Worm (Caenorhabditis elegans) whole organism, young adult: ENCODE data around the gene ddn-1.
A peak's percentile ranks its signal among the peaks of the same experiment; 100 is the strongest.

Experiments used
- B0261.1 ChIP-seq: sonication (generic microtip); optimal IDR thresholded peaks from 2 replicates; lab custom pipeline; 2016; ENCODE audit warnings: mild to moderate bottlenecking, missing genetic modification characterization, moderate library complexity, missing compliant biosample characterization
- B0336.3 ChIP-seq: fragments of 200-800 bp; sonication (Bioruptor generic); IDR thresholded peaks from 2 replicates; pipeline ENCODE4 v1.3.6; 2022; ENCODE audit warnings: missing genetic modification characterization, missing compliant biosample characterization
- F57C9.4 ChIP-seq: sonication (generic microtip); optimal IDR thresholded peaks from 2 replicates; lab custom pipeline; 2017; ENCODE audit warnings: mild to moderate bottlenecking, missing genetic modification characterization, missing compliant biosample characterization
- Y95B8A.8 ChIP-seq: fragments of 200-800 bp; sonication (Bioruptor generic); IDR thresholded peaks from 2 replicates; pipeline ENCODE4 v1.3.6; 2022; ENCODE audit warnings: missing genetic modification reagents, missing genetic modification characterization, missing compliant biosample characterization
- ama-1 ChIP-seq, 3 experiments: fragments of 150-350 bp in 1 of 3; sonication (generic microtip) in 2 of 3; optimal IDR thresholded peaks; 2 replicates each; lab custom pipeline; 2014 to 2018; ENCODE audit warnings: missing biosample characterization in 2 of 3, missing genetic modification characterization in 2 of 3, missing genetic modification reagents in 2 of 3
- atf-7 ChIP-seq: sonication (generic microtip); optimal IDR thresholded peaks from 2 replicates; lab custom pipeline; 2017; ENCODE audit warnings: mild to moderate bottlenecking, missing genetic modification characterization, missing compliant biosample characterization
- attf-6 ChIP-seq: fragments of 200-800 bp; sonication (Bioruptor generic); IDR thresholded peaks from 2 replicates; pipeline ENCODE4 v1.3.6; 2022; ENCODE audit warnings: missing genetic modification reagents, missing genetic modification characterization, missing compliant biosample characterization
- bed-1 ChIP-seq: fragments of 200-800 bp; sonication (Bioruptor generic); IDR thresholded peaks from 2 replicates; pipeline ENCODE4 v1.3.6; 2022; ENCODE audit warnings: missing genetic modification reagents, missing genetic modification characterization, missing compliant biosample characterization
- cebp-1 ChIP-seq, 2 experiments: fragments of 200-800 bp in 1 of 2; sonication (Bioruptor generic) in 1 of 2; sonication (generic microtip) in 1 of 2; IDR thresholded peaks in 1 of 2; optimal IDR thresholded peaks in 1 of 2; 2 replicates each; pipeline versions ENCODE4 v1.3.6 to Lab custom; 2017 to 2022; ENCODE audit warnings: missing compliant biosample characterization in 2 of 2, missing genetic modification characterization in 2 of 2, mild to moderate bottlenecking in 1 of 2, missing genetic modification reagents in 1 of 2, moderate library complexity in 1 of 2
- ceh-27 ChIP-seq: fragments of 200-800 bp; sonication (Bioruptor generic); optimal IDR thresholded peaks from 2 replicates; lab custom pipeline; 2018; ENCODE audit warnings: mild to moderate bottlenecking, missing genetic modification characterization, moderate library complexity, missing compliant biosample characterization
- ceh-79 ChIP-seq: sonication (generic microtip); optimal IDR thresholded peaks from 2 replicates; lab custom pipeline; 2017; ENCODE audit warnings: mild to moderate bottlenecking, missing genetic modification characterization, missing compliant biosample characterization
- dpl-1 ChIP-seq: fragments of 150-350 bp; optimal IDR thresholded peaks from 2 replicates; lab custom pipeline; 2014; ENCODE audit warnings: missing biosample characterization, missing genetic modification reagents, missing genetic modification characterization
- egl-18 ChIP-seq: fragments of 200-800 bp; sonication (Bioruptor generic); IDR thresholded peaks from 2 replicates; pipeline ENCODE4 v1.3.6; 2022; ENCODE audit warnings: missing genetic modification reagents, missing genetic modification characterization, missing compliant biosample characterization
- egrh-3 ChIP-seq: fragments of 200-800 bp; sonication (Bioruptor generic); IDR thresholded peaks from 2 replicates; pipeline ENCODE4 v1.3.6; 2022; ENCODE audit warnings: missing genetic modification reagents, missing genetic modification characterization, missing compliant biosample characterization
- ets-4 ChIP-seq: fragments of 200-800 bp; sonication (Bioruptor generic); optimal IDR thresholded peaks from 2 replicates; lab custom pipeline; 2018; ENCODE audit warnings: mild to moderate bottlenecking, missing genetic modification characterization, missing compliant biosample characterization
- gei-17 ChIP-seq: fragments of 200-800 bp; sonication (Bioruptor generic); optimal IDR thresholded peaks from 2 replicates; lab custom pipeline; 2018; ENCODE audit warnings: mild to moderate bottlenecking, missing genetic modification characterization, missing compliant biosample characterization
- hmg-1.2 ChIP-seq: fragments of 200-800 bp; sonication (Bioruptor generic); IDR thresholded peaks from 2 replicates; pipeline ENCODE4 v1.3.6; 2022; ENCODE audit warnings: missing genetic modification reagents, missing genetic modification characterization, missing compliant biosample characterization
- hsf-1 ChIP-seq: fragments of 200-800 bp; sonication (Bioruptor generic); IDR thresholded peaks from 2 replicates; pipeline ENCODE4 v1.3.6; 2022; ENCODE audit warnings: missing genetic modification reagents, missing genetic modification characterization, missing compliant biosample characterization
- let-526 ChIP-seq: fragments of 200-800 bp; sonication (Bioruptor generic); IDR thresholded peaks from 2 replicates; pipeline ENCODE4 v1.3.6; 2022; ENCODE audit warnings: missing genetic modification reagents, missing genetic modification characterization, missing compliant biosample characterization
- let-607 ChIP-seq, 2 experiments: fragments of 200-800 bp in 1 of 2; sonication (Bioruptor generic) in 1 of 2; sonication (generic microtip) in 1 of 2; optimal IDR thresholded peaks; 2 replicates each; lab custom pipeline; 2016 to 2018; ENCODE audit warnings: mild to moderate bottlenecking in 2 of 2, missing compliant biosample characterization in 2 of 2, missing genetic modification characterization in 2 of 2, moderate library complexity in 2 of 2, missing genotype in 1 of 2
- lin-54 ChIP-seq: fragments of 200-800 bp; sonication (Bioruptor generic); optimal IDR thresholded peaks from 2 replicates; lab custom pipeline; 2018; ENCODE audit warnings: mild to moderate bottlenecking, missing genetic modification characterization, missing compliant biosample characterization
- lir-1 ChIP-seq: fragments of 200-800 bp; sonication (Bioruptor generic); conservative IDR thresholded peaks from 2 replicates; pipeline ENCODE4 v1.3.6; 2022; ENCODE audit warnings: missing genetic modification reagents, missing genetic modification characterization, missing compliant biosample characterization
- mes-4 ChIP-seq: sonication (generic microtip); optimal IDR thresholded peaks from 2 replicates; lab custom pipeline; 2016; ENCODE audit warnings: missing genotype, missing genetic modification characterization, missing compliant biosample characterization
- nfya-1 ChIP-seq: sonication (generic microtip); optimal IDR thresholded peaks from 2 replicates; lab custom pipeline; 2017; ENCODE audit warnings: antibody characterized with exemption, missing compliant biosample characterization, missing genetic modification characterization, borderline replicate concordance; ENCODE audit not compliant: insufficient read depth
- nhr-120 ChIP-seq: fragments of 200-800 bp; sonication (Bioruptor generic); IDR thresholded peaks from 2 replicates; pipeline ENCODE4 v1.3.6; 2022; ENCODE audit warnings: missing genetic modification characterization, missing compliant biosample characterization
- nhr-179 ChIP-seq: sonication (generic microtip); optimal IDR thresholded peaks from 2 replicates; lab custom pipeline; 2016; ENCODE audit warnings: mild to moderate bottlenecking, missing genetic modification characterization, missing compliant biosample characterization
- nhr-80 ChIP-seq: sonication (generic microtip); optimal IDR thresholded peaks from 2 replicates; lab custom pipeline; 2016; ENCODE audit warnings: missing genetic modification characterization, missing compliant biosample characterization
- pha-4 ChIP-seq: fragments of 150-350 bp; sonication (generic microtip); optimal IDR thresholded peaks from 2 replicates; lab custom pipeline; 2014; ENCODE audit warnings: missing biosample characterization, missing genetic modification reagents, missing genetic modification characterization
- repo-1 ChIP-seq: sonication (generic microtip); optimal IDR thresholded peaks from 2 replicates; lab custom pipeline; 2017; ENCODE audit warnings: mild to moderate bottlenecking, missing genetic modification characterization, missing compliant biosample characterization
- tbp1 ChIP-seq: fragments of 200-800 bp; sonication (Bioruptor generic); optimal IDR thresholded peaks from 2 replicates; lab custom pipeline; 2018; ENCODE audit warnings: mild to moderate bottlenecking, missing genetic modification characterization, missing compliant biosample characterization
- tlf-1 ChIP-seq: fragments of 200-800 bp; sonication (Bioruptor generic); optimal IDR thresholded peaks from 2 replicates; lab custom pipeline; 2018; ENCODE audit warnings: mild to moderate bottlenecking, missing genetic modification characterization, missing compliant biosample characterization
- unc-130 ChIP-seq: sonication (generic microtip); optimal IDR thresholded peaks from 2 replicates; lab custom pipeline; 2016; ENCODE audit warnings: missing genetic modification reagents, missing genetic modification characterization, missing compliant biosample characterization
- ztf-22 ChIP-seq: fragments of 200-800 bp; sonication (Bioruptor generic); optimal IDR thresholded peaks from 2 replicates; lab custom pipeline; 2018; ENCODE audit warnings: mild to moderate bottlenecking, missing genetic modification characterization, moderate library complexity, missing compliant biosample characterization

The ddn-1 gene

DNA sequence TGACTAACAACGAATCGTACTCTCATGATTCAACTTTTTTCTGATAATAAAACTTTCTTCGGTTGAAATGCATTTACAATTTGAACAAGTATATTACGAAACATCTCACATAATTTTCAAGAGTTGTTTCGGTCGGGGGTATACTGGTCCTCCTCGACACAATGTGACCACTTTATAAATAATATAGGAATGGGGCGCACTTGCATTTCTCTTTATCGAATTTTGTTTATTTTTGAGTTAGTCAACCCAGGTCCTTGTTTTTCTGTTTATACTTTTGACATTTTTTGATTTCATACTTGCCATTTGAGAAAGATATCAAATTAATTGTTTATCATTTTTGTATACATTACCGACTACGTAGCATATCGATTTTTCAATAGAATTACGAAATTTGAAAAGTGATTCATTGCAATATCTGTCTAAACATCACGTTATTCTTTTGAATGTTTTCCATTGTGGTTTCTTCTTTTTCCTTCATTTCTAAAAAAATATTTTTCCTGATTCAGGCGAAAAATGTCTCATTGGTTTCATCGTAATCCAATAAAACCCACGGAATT lies 13.6 kb upstream of the ddn-1 start, which contains the start of gene B0507.2:
Gene B0507.2, plus strand, starts transcription at position 507 of the 557 bp plus-strand sequence.
- TF ChIP-seq cebp-1 (GFP tag; IDR thresholded peaks at IDR 0.05; lab: Robert Waterston, UW) (no peak), cebp-1 (tag; optimal IDR thresholded peaks at IDR 0.05; lab: Kevin White, UChicago) (peak; percentile 76), egrh-3 (no peak), nhr-80 (tag; lab: Kevin White, UChicago) (peak; percentile 36), ceh-27 (GFP tag; lab: Kevin White, UChicago) (peak; percentile 53)

DNA sequence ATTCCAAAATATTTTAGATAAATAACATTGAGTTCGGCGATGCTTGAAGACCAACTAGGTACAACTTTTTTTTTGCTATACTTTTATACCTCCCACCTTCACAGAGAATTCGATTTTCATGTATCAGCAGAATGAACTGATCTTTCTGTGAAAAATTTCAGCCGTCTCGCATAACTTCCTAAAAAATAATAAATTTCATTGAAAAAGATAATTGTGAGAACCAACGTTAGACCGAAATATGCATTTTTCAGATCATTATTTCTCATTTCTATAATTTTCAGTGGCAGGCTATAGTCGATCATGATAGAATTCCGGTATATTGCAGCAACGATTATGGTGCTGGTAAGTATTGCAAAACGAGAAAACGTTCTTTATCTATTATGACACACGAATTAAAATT lies 11.3 kb upstream of the ddn-1 start, which contains the start of gene srx-115:
Gene srx-115, plus strand, starts transcription at position 301 of the 400 bp plus-strand sequence.
- TF ChIP-seq nhr-179, result no peak
- TF ChIP-seq egl-18 (GFP tag; lab: Robert Waterston, UW), result no peak
- TF ChIP-seq nhr-120 (GFP tag; lab: Robert Waterston, UW), result no peak
- TF ChIP-seq Y95B8A.8, result no peak
- no peak for TF ChIP-seq F57C9.4 (tag; lab: Kevin White, UChicago)
- TF ChIP-seq bed-1, result no peak
- TF ChIP-seq hmg-1.2 (GFP tag; lab: Robert Waterston, UW), result no peak
- TF ChIP-seq nfya-1 (tag; lab: Kevin White, UChicago), result no peak
- TF ChIP-seq hsf-1 (GFP tag; lab: Robert Waterston, UW), result no peak
- no peak for TF ChIP-seq let-526 (GFP tag; lab: Robert Waterston, UW)
- no peak for TF ChIP-seq B0336.3
- TF ChIP-seq B0261.1, result no peak
- TF ChIP-seq attf-6 (GFP tag; lab: Robert Waterston, UW), result no peak
- no peak for TF ChIP-seq lir-1 (GFP tag; lab: Robert Waterston, UW)
- no peak for TF ChIP-seq egrh-3
- TF ChIP-seq, all 124 proteins: peak for 0

DNA sequence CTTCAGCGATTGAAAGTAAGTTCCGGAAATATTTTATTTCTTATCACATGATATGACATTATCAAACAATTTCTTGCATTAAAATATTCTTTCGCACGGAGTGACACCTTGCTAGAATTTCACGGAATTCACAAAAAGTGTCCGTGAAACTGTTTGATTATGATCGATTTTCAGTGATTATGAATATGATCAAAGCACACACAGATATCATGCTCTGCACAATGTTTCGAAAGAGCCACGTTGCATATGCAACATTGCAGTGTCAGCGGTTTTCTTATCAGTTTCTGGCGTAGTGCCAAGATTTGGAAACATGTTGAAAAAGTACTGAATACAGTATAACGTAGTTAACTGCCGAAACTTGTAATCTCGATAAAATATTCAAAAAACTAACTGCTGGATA lies 8.8 kb upstream of the ddn-1 start:
- TF ChIP-seq gei-17 (GFP tag; lab: Kevin White, UChicago), result no peak
- no peak for TF ChIP-seq pha-4 (tag; lab: Kevin White, UChicago)
- no peak for TF ChIP-seq cebp-1 (GFP tag; IDR thresholded peaks at IDR 0.05; lab: Robert Waterston, UW)
- peak; percentile 72 for TF ChIP-seq cebp-1 (tag; optimal IDR thresholded peaks at IDR 0.05; lab: Kevin White, UChicago)
- TF ChIP-seq let-607 (tag; optimal IDR thresholded peaks at IDR 0.05; lab: Kevin White, UChicago), result peak; percentile 35 to 86
- TF ChIP-seq unc-130, result no peak
- TF ChIP-seq ets-4, result peak; percentile 84
- no peak for TF ChIP-seq egl-18 (GFP tag; lab: Robert Waterston, UW)
- peak; percentile 59 for TF ChIP-seq atf-7
- no peak for TF ChIP-seq lin-54
- TF ChIP-seq ama-1 (optimal IDR thresholded peaks at IDR 0.05; lab: Kevin White, UChicago), result no peak
- no peak for TF ChIP-seq ama-1 (GFP tag; optimal IDR thresholded peaks at IDR 0.05; lab: Kevin White, UChicago)
- no peak for TF ChIP-seq lir-1 (GFP tag; lab: Robert Waterston, UW)
- TF ChIP-seq tbp1 (GFP tag; lab: Kevin White, UChicago), result peak; percentile 1
- no peak for TF ChIP-seq mes-4 (tag; lab: Kevin White, UChicago)
- TF ChIP-seq bed-1, result no peak
- no peak for TF ChIP-seq repo-1 (tag; lab: Kevin White, UChicago)
- no peak for TF ChIP-seq dpl-1 (GFP tag; lab: Kevin White, UChicago)
- TF ChIP-seq ztf-22 (GFP tag; lab: Kevin White, UChicago), result peak; percentile 68
- peak; percentile 72 for TF ChIP-seq nhr-80 (tag; lab: Kevin White, UChicago)
- TF ChIP-seq ceh-79 (tag; lab: Kevin White, UChicago), result no peak
- TF ChIP-seq tlf-1 (GFP tag; lab: Kevin White, UChicago), result peak; percentile 6
